Fruit fly (Drosophila melanogaster) whole organism, prepupa: ENCODE measurements around the gene yellow-f2.

Experiments
- Blimp-1 ChIP-seq: fragments of 200-800 bp; sonication (Bioruptor generic); optimal IDR thresholded peaks from 3 replicates; lab custom pipeline; 2017; ENCODE audit warnings: missing biosample characterization, missing genetic modification characterization, mild to moderate bottlenecking, moderate library complexity, missing genetic modification reagents
- CG10631 ChIP-seq: fragments of 200-800 bp; sonication (Bioruptor generic); optimal IDR thresholded peaks from 2 replicates; lab custom pipeline; 2016; ENCODE audit warnings: missing biosample characterization, missing genetic modification characterization
- CG3032 ChIP-seq: fragments of 200-800 bp; optimal IDR thresholded peaks from 2 replicates; lab custom pipeline; 2019; ENCODE audit warnings: missing biosample characterization, mild to moderate bottlenecking, missing genetic modification characterization, moderate library complexity
- CG31627 ChIP-seq: fragments of 200-800 bp; sonication (Bioruptor generic); optimal IDR thresholded peaks from 3 replicates; lab custom pipeline; 2016; ENCODE audit warnings: missing biosample characterization, missing genetic modification characterization
- CG32006 ChIP-seq: fragments of 200-800 bp; sonication (Bioruptor generic); optimal IDR thresholded peaks from 3 replicates; lab custom pipeline; 2017; ENCODE audit warnings: missing biosample characterization, mild to moderate bottlenecking, missing genetic modification characterization
- CG34406 ChIP-seq: fragments of 200-800 bp; sonication (Bioruptor generic); optimal IDR thresholded peaks from 3 replicates; lab custom pipeline; 2016; ENCODE audit warnings: missing biosample characterization, missing genetic modification characterization
- CG3919 ChIP-seq: fragments of 200-800 bp; sonication (Bioruptor generic); optimal IDR thresholded peaks from 3 replicates; lab custom pipeline; 2016; ENCODE audit warnings: missing biosample characterization, missing genetic modification characterization
- CG4318 ChIP-seq: fragments of 200-800 bp; sonication (Bioruptor generic); optimal IDR thresholded peaks from 3 replicates; lab custom pipeline; 2017; ENCODE audit warnings: missing biosample characterization, mild to moderate bottlenecking, missing genetic modification characterization
- CG6163 ChIP-seq: fragments of 200-800 bp; sonication (Bioruptor generic); IDR thresholded peaks from 3 replicates; pipeline ENCODE4 v1.3.6; 2022; ENCODE audit warnings: missing biosample characterization, missing genetic modification characterization
- CG6792 ChIP-seq: fragments of 200-800 bp; sonication (Bioruptor generic); optimal IDR thresholded peaks from 3 replicates; lab custom pipeline; 2016; ENCODE audit warnings: missing biosample characterization, missing genetic modification characterization
- CG6808 ChIP-seq: fragments of 200-800 bp; sonication (Bioruptor generic); optimal IDR thresholded peaks from 3 replicates; lab custom pipeline; 2017; ENCODE audit warnings: missing biosample characterization, missing genetic modification characterization, mild to moderate bottlenecking, moderate library complexity, missing genetic modification reagents
- CG6854 ChIP-seq: fragments of 200-800 bp; sonication (Bioruptor generic); optimal IDR thresholded peaks from 2 replicates; lab custom pipeline; 2017; ENCODE audit warnings: missing biosample characterization, mild to moderate bottlenecking, missing genetic modification characterization
- CG8119 ChIP-seq: fragments of 200-800 bp; sonication (Bioruptor generic); IDR thresholded peaks from 3 replicates; pipeline ENCODE4 v1.3.6; 2022; ENCODE audit warnings: missing biosample characterization, missing genetic modification characterization
- Eip75B ChIP-seq: fragments of 200-800 bp; sonication (Bioruptor generic); optimal IDR thresholded peaks from 3 replicates; lab custom pipeline; 2016; ENCODE audit warnings: missing biosample characterization, missing genetic modification characterization
- Eip78C ChIP-seq: fragments of 200-800 bp; sonication (Bioruptor generic); peaks from one replicate; lab custom pipeline; 2016; ENCODE audit warnings: missing biosample characterization, missing genetic modification characterization
- Ets21C ChIP-seq: fragments of 200-800 bp; sonication (Bioruptor generic); optimal IDR thresholded peaks from 3 replicates; lab custom pipeline; 2016; ENCODE audit warnings: missing biosample characterization, missing genetic modification characterization
- Hr39 ChIP-seq: fragments of 200-800 bp; sonication (Bioruptor generic); optimal IDR thresholded peaks from 2 replicates; lab custom pipeline; 2016; ENCODE audit warnings: missing biosample characterization, missing genetic modification characterization
- Hr4 ChIP-seq: fragments of 200-800 bp; sonication (Bioruptor generic); optimal IDR thresholded peaks from 3 replicates; lab custom pipeline; 2016; ENCODE audit warnings: missing biosample characterization, missing genetic modification characterization
- Met ChIP-seq: fragments of 200-800 bp; sonication (Bioruptor generic); optimal IDR thresholded peaks from 3 replicates; lab custom pipeline; 2016; ENCODE audit warnings: missing biosample characterization, missing genetic modification characterization
- OdsH ChIP-seq: fragments of 200-800 bp; sonication (Bioruptor generic); optimal IDR thresholded peaks from 3 replicates; lab custom pipeline; 2016; ENCODE audit warnings: missing biosample characterization, missing genetic modification characterization
- Sox102F ChIP-seq: fragments of 200-800 bp; sonication (Bioruptor generic); optimal IDR thresholded peaks from 2 replicates; lab custom pipeline; 2016; ENCODE audit warnings: missing biosample characterization, mild to moderate bottlenecking, missing genetic modification characterization
- Sox14 ChIP-seq: fragments of 200-800 bp; sonication (Bioruptor generic); optimal IDR thresholded peaks from 3 replicates; lab custom pipeline; 2016; ENCODE audit warnings: missing biosample characterization, missing genetic modification characterization
- achi ChIP-seq: fragments of 200-800 bp; sonication (Bioruptor generic); optimal IDR thresholded peaks from 3 replicates; lab custom pipeline; 2016; ENCODE audit warnings: missing biosample characterization, missing genetic modification characterization
- acj6 ChIP-seq: fragments of 200-800 bp; sonication (Bioruptor generic); optimal IDR thresholded peaks from 3 replicates; lab custom pipeline; 2016; ENCODE audit warnings: missing biosample characterization, missing genetic modification characterization
- cyc ChIP-seq: fragments of 200-800 bp; sonication (Bioruptor generic); optimal IDR thresholded peaks from 3 replicates; lab custom pipeline; 2016; ENCODE audit warnings: missing biosample characterization, missing genetic modification characterization
- dac ChIP-seq: fragments of 200-800 bp; sonication (Bioruptor generic); optimal IDR thresholded peaks from 2 replicates; lab custom pipeline; 2017; ENCODE audit warnings: missing biosample characterization, mild to moderate bottlenecking, missing genetic modification characterization
- dsx ChIP-seq: fragments of 200-800 bp; optimal IDR thresholded peaks from 3 replicates; lab custom pipeline; 2019; ENCODE audit warnings: missing biosample characterization, mild to moderate bottlenecking, missing genetic modification characterization, moderate library complexity; ENCODE audit not compliant: poor library complexity, severe bottlenecking
- eg ChIP-seq: fragments of 200-800 bp; sonication (Bioruptor generic); IDR thresholded peaks from 3 replicates; pipeline ENCODE4 v1.3.6; 2022; ENCODE audit warnings: missing biosample characterization, missing genetic modification characterization
- esn ChIP-seq: fragments of 200-800 bp; sonication (Bioruptor generic); optimal IDR thresholded peaks from 2 replicates; lab custom pipeline; 2016; ENCODE audit warnings: missing biosample characterization, mild to moderate bottlenecking, missing genetic modification characterization, moderate library complexity
- fd59A ChIP-seq: fragments of 200-800 bp; sonication (Bioruptor generic); optimal IDR thresholded peaks from 2 replicates; lab custom pipeline; 2017; ENCODE audit warnings: missing biosample characterization, mild to moderate bottlenecking, missing genetic modification characterization, missing genetic modification reagents
- lz ChIP-seq: fragments of 200-800 bp; sonication (Bioruptor generic); optimal IDR thresholded peaks from 3 replicates; lab custom pipeline; 2016; ENCODE audit warnings: missing biosample characterization, missing genetic modification characterization
- pdm3 ChIP-seq: fragments of 200-800 bp; sonication (Bioruptor generic); optimal IDR thresholded peaks from 3 replicates; lab custom pipeline; 2016; ENCODE audit warnings: missing biosample characterization, missing genetic modification characterization
- spab ChIP-seq: fragments of 200-800 bp; sonication (Bioruptor generic); optimal IDR thresholded peaks from 2 replicates; lab custom pipeline; 2017; ENCODE audit warnings: missing biosample characterization, mild to moderate bottlenecking, missing genetic modification characterization, missing genetic modification reagents
- svp ChIP-seq: fragments of 200-800 bp; sonication (Bioruptor generic); peaks from one replicate; lab custom pipeline; 2016; ENCODE audit warnings: missing biosample characterization, missing genetic modification characterization
- topi ChIP-seq: fragments of 200-800 bp; sonication (Bioruptor generic); optimal IDR thresholded peaks from 3 replicates; lab custom pipeline; 2016; ENCODE audit warnings: missing biosample characterization, missing genetic modification characterization

Gene yellow-f2

DNA sequence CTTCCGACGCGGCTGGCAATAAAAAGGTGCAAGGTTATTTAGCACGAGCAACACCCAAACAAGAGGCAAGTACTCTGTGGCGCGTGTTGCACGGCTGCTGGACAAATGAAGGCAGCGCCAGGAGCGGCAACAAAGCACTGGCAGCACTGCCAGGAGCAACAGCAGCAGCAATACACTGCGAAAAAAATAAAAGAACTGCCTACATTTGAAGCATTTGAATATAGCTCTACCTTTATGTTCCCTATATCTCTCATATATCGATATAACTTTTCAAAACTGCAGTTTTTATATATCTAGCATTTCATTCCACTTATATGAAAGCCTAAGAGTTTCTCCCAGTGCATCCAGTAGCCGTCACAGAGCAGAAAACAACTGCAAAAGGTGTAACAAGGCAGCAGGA, 37.6 kb downstream of the yellow-f2 start:
- TF ChIP-seq Sox14 (GFP tag; lab: Kevin White, UChicago) (peak; percentile 15), Met (GFP tag; lab: Kevin White, UChicago) (peak; percentile 16), eg (GFP tag; lab: Robert Waterston, UW) (no peak), fd59A (GFP tag; lab: Kevin White, UChicago) (peak; percentile 10), CG6808 (GFP tag; lab: Kevin White, UChicago) (peak; percentile 17), Hr4 (peak; percentile 24), OdsH (peak; percentile 33), CG4318 (GFP tag; lab: Kevin White, UChicago) (no peak), CG34406 (GFP tag; lab: Kevin White, UChicago) (no peak), Blimp-1 (GFP tag; lab: Kevin White, UChicago) (no peak), spab (GFP tag; lab: Kevin White, UChicago) (peak; percentile 36), CG6163 (GFP tag; lab: Robert Waterston, UW) (peak; percentile 66; the same call in 2 of the 3 replicates), dac (GFP tag; lab: Kevin White, UChicago) (no peak), CG3919 (peak; percentile 30), Hr39 (GFP tag; lab: Kevin White, UChicago) (peak; percentile 35), CG32006 (GFP tag; lab: Kevin White, UChicago) (peak; percentile 27), Ets21C (GFP tag; lab: Kevin White, UChicago) (peak; percentile 6), acj6 (peak; percentile 10), pdm3 (peak; percentile 1), achi (GFP tag; lab: Kevin White, UChicago) (peak; percentile 2), svp (GFP tag; lab: Kevin White, UChicago) (peak; percentile 54), lz (GFP tag; lab: Kevin White, UChicago) (peak; percentile 29), CG10631 (GFP tag; lab: Kevin White, UChicago) (peak; percentile 25), CG6854 (no peak), Sox102F (GFP tag; lab: Kevin White, UChicago) (no peak), CG8119 (0 out of 3 replicates have a peak, but pooled peaks have one; percentile 34), dsx (peak; percentile 23), Eip78C (GFP tag; lab: Kevin White, UChicago) (peak; percentile 66), Eip75B (GFP tag; lab: Kevin White, UChicago) (peak; percentile 19), CG6792 (GFP tag; lab: Kevin White, UChicago) (peak; percentile 0), esn (peak; percentile 35), cyc (GFP tag; lab: Kevin White, UChicago) (peak; percentile 6), topi (GFP tag; lab: Kevin White, UChicago) (peak; percentile 26), CG3032 (peak; percentile 40), CG31627 (GFP tag; lab: Kevin White, UChicago) (peak; percentile 33)
